Worm (Caenorhabditis elegans) whole organism, L2 larva: ENCODE results near the gene smg-4.

Source experiments
- C34F6.9 ChIP-seq: fragments of 150-350 bp; optimal IDR thresholded peaks from 2 replicates; lab custom pipeline; 2014; ENCODE audit warnings: missing biosample characterization, missing genetic modification characterization
- F13H6.1 ChIP-seq: sonication (generic microtip); optimal IDR thresholded peaks from 2 replicates; lab custom pipeline; 2016; ENCODE audit warnings: missing genetic modification characterization, missing compliant biosample characterization
- R02D3.7 ChIP-seq: fragments of 150-350 bp; optimal IDR thresholded peaks from 2 replicates; lab custom pipeline; 2014; ENCODE audit warnings: missing biosample characterization, missing genetic modification characterization
- Y55F3AM.14 ChIP-seq: fragments of 200-800 bp; sonication (Bioruptor generic); optimal IDR thresholded peaks from 2 replicates; lab custom pipeline; 2018; ENCODE audit warnings: mild to moderate bottlenecking, missing genetic modification characterization, missing compliant biosample characterization
- ZK546.5 ChIP-seq: sonication (generic microtip); optimal IDR thresholded peaks from 2 replicates; lab custom pipeline; 2017; ENCODE audit warnings: missing biosample characterization, missing genetic modification characterization
- alr-1 ChIP-seq: fragments of 150-350 bp; optimal IDR thresholded peaks from 2 replicates; lab custom pipeline; 2014; ENCODE audit warnings: missing biosample characterization, missing genetic modification characterization
- aly-2 ChIP-seq: fragments of 150-350 bp; optimal IDR thresholded peaks from 2 replicates; lab custom pipeline; 2014; ENCODE audit warnings: missing biosample characterization, missing genetic modification characterization
- ama-1 ChIP-seq: fragments of 150-350 bp; optimal IDR thresholded peaks from 2 replicates; lab custom pipeline; 2018; ENCODE audit warnings: inconsistent platforms
- blmp-1 ChIP-seq: sonication (generic microtip); optimal IDR thresholded peaks from 2 replicates; lab custom pipeline; 2017; ENCODE audit warnings: missing genetic modification characterization, mild to moderate bottlenecking, missing compliant biosample characterization, antibody characterized with exemption, moderate library complexity; ENCODE audit not compliant: insufficient read depth
- ceh-16 ChIP-seq: fragments of 150-350 bp; optimal IDR thresholded peaks from 2 replicates; lab custom pipeline; 2014; ENCODE audit warnings: missing biosample characterization, missing genetic modification characterization
- ceh-82 ChIP-seq: fragments of 150-350 bp; optimal IDR thresholded peaks from 2 replicates; lab custom pipeline; 2014; ENCODE audit warnings: missing biosample characterization, missing genetic modification characterization
- crh-2 ChIP-seq: sonication (generic microtip); optimal IDR thresholded peaks from 2 replicates; lab custom pipeline; 2017; ENCODE audit warnings: missing biosample characterization, missing genetic modification characterization
- dmd-4 ChIP-seq: sonication (generic microtip); optimal IDR thresholded peaks from 2 replicates; lab custom pipeline; 2017; ENCODE audit warnings: missing biosample characterization, missing genetic modification characterization
- egl-27 ChIP-seq: sonication (generic microtip); optimal IDR thresholded peaks from 3 replicates; lab custom pipeline; 2017; ENCODE audit warnings: missing biosample characterization, missing genetic modification reagents, missing genetic modification characterization
- elt-1 ChIP-seq: fragments of 150-350 bp; optimal IDR thresholded peaks from 2 replicates; lab custom pipeline; 2014; ENCODE audit warnings: missing biosample characterization, missing genetic modification characterization
- elt-3 ChIP-seq: sonication (generic microtip); optimal IDR thresholded peaks from 2 replicates; lab custom pipeline; 2017; ENCODE audit warnings: missing biosample characterization, missing genetic modification characterization
- fos-1 ChIP-seq: fragments of 150-350 bp; optimal IDR thresholded peaks from 2 replicates; lab custom pipeline; 2014; ENCODE audit warnings: missing biosample characterization, missing genetic modification characterization
- gmeb-1 ChIP-seq: fragments of 150-350 bp; optimal IDR thresholded peaks from 2 replicates; lab custom pipeline; 2014; ENCODE audit warnings: missing biosample characterization, missing genetic modification characterization
- lin-11 ChIP-seq: fragments of 150-350 bp; sonication (generic microtip); optimal IDR thresholded peaks from 2 replicates; lab custom pipeline; 2014; ENCODE audit warnings: missing biosample characterization, missing genetic modification characterization, inconsistent platforms, mixed read lengths
- lin-13 ChIP-seq: fragments of 150-350 bp; optimal IDR thresholded peaks from 2 replicates; lab custom pipeline; 2014; ENCODE audit warnings: missing biosample characterization, missing genetic modification reagents, missing genetic modification characterization
- lin-39 ChIP-seq: fragments of 150-350 bp; optimal IDR thresholded peaks from 2 replicates; lab custom pipeline; 2014; ENCODE audit warnings: missing biosample characterization, missing genetic modification reagents, missing genetic modification characterization
- lsy-2 ChIP-seq, 2 experiments: fragments of 150-350 bp in 1 of 2; sonication (generic microtip) in 1 of 2; optimal IDR thresholded peaks; 2 replicates each; lab custom pipeline; 2014 to 2017; ENCODE audit warnings: missing biosample characterization in 2 of 2, missing genetic modification characterization in 2 of 2
- mab-5 ChIP-seq: fragments of 150-350 bp; optimal IDR thresholded peaks from 2 replicates; lab custom pipeline; 2014; ENCODE audit warnings: missing biosample characterization, missing genetic modification characterization
- mbf-1 ChIP-seq: sonication (generic microtip); optimal IDR thresholded peaks from 2 replicates; lab custom pipeline; 2017; ENCODE audit warnings: missing biosample characterization, missing genetic modification characterization
- mdl-1 ChIP-seq, 2 experiments: fragments of 150-350 bp in 1 of 2; sonication (generic microtip) in 1 of 2; optimal IDR thresholded peaks; 2 replicates each; lab custom pipeline; 2017; ENCODE audit warnings: missing biosample characterization in 2 of 2, missing genetic modification characterization in 2 of 2
- nhr-10 ChIP-seq: sonication (generic microtip); optimal IDR thresholded peaks from 2 replicates; lab custom pipeline; 2017; ENCODE audit warnings: missing biosample characterization, missing genetic modification characterization
- nhr-11 ChIP-seq: fragments of 150-350 bp; optimal IDR thresholded peaks from 2 replicates; lab custom pipeline; 2014; ENCODE audit warnings: missing biosample characterization, missing genetic modification characterization
- nhr-12 ChIP-seq: fragments of 150-350 bp; optimal IDR thresholded peaks from 2 replicates; lab custom pipeline; 2014; ENCODE audit warnings: missing biosample characterization, missing genetic modification characterization
- nhr-129 ChIP-seq: fragments of 150-350 bp; optimal IDR thresholded peaks from 2 replicates; lab custom pipeline; 2014; ENCODE audit warnings: missing biosample characterization, missing genetic modification characterization
- nhr-21 ChIP-seq: fragments of 150-350 bp; optimal IDR thresholded peaks from 2 replicates; lab custom pipeline; 2014; ENCODE audit warnings: missing biosample characterization, missing genetic modification characterization
- nhr-23 ChIP-seq: fragments of 150-350 bp; optimal IDR thresholded peaks from 2 replicates; lab custom pipeline; 2014; ENCODE audit warnings: missing biosample characterization, missing genetic modification reagents, missing genetic modification characterization
- nhr-237 ChIP-seq: fragments of 150-350 bp; optimal IDR thresholded peaks from 2 replicates; lab custom pipeline; 2014; ENCODE audit warnings: missing biosample characterization, missing genetic modification characterization
- nhr-25 ChIP-seq: fragments of 150-350 bp; sonication (generic microtip); optimal IDR thresholded peaks from 3 replicates; lab custom pipeline; 2014; ENCODE audit warnings: missing biosample characterization, missing genetic modification characterization
- nhr-6 ChIP-seq: fragments of 150-350 bp; optimal IDR thresholded peaks from 2 replicates; lab custom pipeline; 2014; ENCODE audit warnings: missing biosample characterization, missing genetic modification characterization
- nhr-77 ChIP-seq: fragments of 150-350 bp; optimal IDR thresholded peaks from 2 replicates; lab custom pipeline; 2014; ENCODE audit warnings: missing biosample characterization, missing genetic modification characterization
- peb-1 ChIP-seq: fragments of 150-350 bp; optimal IDR thresholded peaks from 2 replicates; lab custom pipeline; 2014; ENCODE audit warnings: missing biosample characterization, missing genetic modification characterization
- sem-4 ChIP-seq: fragments of 150-350 bp; optimal IDR thresholded peaks from 2 replicates; lab custom pipeline; 2014; ENCODE audit warnings: missing biosample characterization, missing genetic modification reagents, missing genetic modification characterization
- skn-1 ChIP-seq: sonication (generic microtip); optimal IDR thresholded peaks from 2 replicates; lab custom pipeline; 2017; ENCODE audit warnings: missing biosample characterization, missing genetic modification characterization
- sma-3 ChIP-seq: sonication (generic microtip); optimal IDR thresholded peaks from 2 replicates; lab custom pipeline; 2016; ENCODE audit warnings: missing genetic modification reagents, missing genetic modification characterization, missing compliant biosample characterization
- sma-9 ChIP-seq, 2 experiments: fragments of 150-350 bp in 1 of 2; sonication (generic microtip) in 1 of 2; optimal IDR thresholded peaks; 2 replicates each; lab custom pipeline; 2014 to 2016; ENCODE audit warnings: missing genetic modification characterization in 2 of 2, mild to moderate bottlenecking in 1 of 2, missing biosample characterization in 1 of 2, missing compliant biosample characterization in 1 of 2, missing genetic modification reagents in 1 of 2, moderate library complexity in 1 of 2
- snpc-4 ChIP-seq: fragments of 150-350 bp; optimal IDR thresholded peaks from 2 replicates; lab custom pipeline; 2014; ENCODE audit warnings: missing biosample characterization, missing genetic modification characterization
- unc-39 ChIP-seq: fragments of 150-350 bp; optimal IDR thresholded peaks from 2 replicates; lab custom pipeline; 2014; ENCODE audit warnings: missing biosample characterization, missing genetic modification characterization
- unc-55 ChIP-seq: fragments of 150-350 bp; sonication (generic microtip); optimal IDR thresholded peaks from 3 replicates; lab custom pipeline; 2014; ENCODE audit warnings: missing biosample characterization, missing genetic modification reagents, missing genetic modification characterization
- unc-62 ChIP-seq: fragments of 150-350 bp; optimal IDR thresholded peaks from 2 replicates; lab custom pipeline; 2014; ENCODE audit warnings: missing biosample characterization, missing genetic modification reagents, missing genetic modification characterization
- zag-1 ChIP-seq: fragments of 150-350 bp; optimal IDR thresholded peaks from 2 replicates; lab custom pipeline; 2014; ENCODE audit warnings: missing biosample characterization, missing genetic modification characterization
- ztf-1 ChIP-seq: fragments of 200-800 bp; sonication (Bioruptor generic); conservative IDR thresholded peaks from 2 replicates; pipeline ENCODE4 v1.3.6; 2022; ENCODE audit warnings: missing genetic modification characterization, missing compliant biosample characterization
- ztf-11 ChIP-seq: sonication (generic microtip); optimal IDR thresholded peaks from 2 replicates; lab custom pipeline; 2017; ENCODE audit warnings: missing biosample characterization, missing genetic modification characterization
- ztf-4 ChIP-seq: fragments of 150-350 bp; optimal IDR thresholded peaks from 2 replicates; lab custom pipeline; 2014; ENCODE audit warnings: missing biosample characterization, missing genetic modification characterization

The smg-4 gene

ce11 chrV:9731852-9732251, 45.7 kb downstream of the smg-4 start (continued):
- TF ChIP-seq unc-62 (no peak), lsy-2 (tag; optimal IDR thresholded peaks at IDR 0.05; lab: Kevin White, UChicago) (no peak), lin-39 (no peak), unc-39 (tag; lab: Kevin White, UChicago) (no peak), nhr-23 (no peak), lin-13 (no peak)

- peak; percentile 94 for TF ChIP-seq ztf-4 (tag; lab: Kevin White, UChicago)
- TF ChIP-seq gmeb-1 (tag; lab: Kevin White, UChicago) = peak; percentile 68
- peak; percentile 90 for TF ChIP-seq Y55F3AM.14 (GFP tag; lab: Kevin White, UChicago)
- TF ChIP-seq mdl-1 (tag; optimal IDR thresholded peaks at IDR 0.05; lab: Kevin White, UChicago) = peak; percentile 90 to 98
- TF ChIP-seq ZK546.5 = peak; percentile 61
- TF ChIP-seq nhr-11 (tag; lab: Kevin White, UChicago) = peak; percentile 77
- TF ChIP-seq C34F6.9 (tag; lab: Kevin White, UChicago) = peak; percentile 96
- TF ChIP-seq nhr-129 (tag; lab: Kevin White, UChicago) = peak; percentile 98
- TF ChIP-seq elt-1 (tag; lab: Kevin White, UChicago) = no peak
- TF ChIP-seq ceh-16 (tag; lab: Kevin White, UChicago) = peak; percentile 91
- no peak for TF ChIP-seq nhr-23
- peak; percentile 96 for TF ChIP-seq nhr-21
- TF ChIP-seq unc-62 = no peak
- peak; percentile 95 for TF ChIP-seq unc-55
- no peak for TF ChIP-seq R02D3.7 (tag; lab: Kevin White, UChicago)
- no peak for TF ChIP-seq nhr-77 (tag; lab: Kevin White, UChicago)
- TF ChIP-seq ztf-11 = peak; percentile 39
- TF ChIP-seq egl-27 (tag; lab: Kevin White, UChicago) = peak; percentile 85
- TF ChIP-seq sem-4 (tag; lab: Kevin White, UChicago) = peak; percentile 61
- TF ChIP-seq mab-5 (tag; lab: Kevin White, UChicago) = peak; percentile 76
- no peak for TF ChIP-seq dmd-4 (tag; lab: Kevin White, UChicago)
- TF ChIP-seq lin-13 = peak; percentile 88
- peak; percentile 93 for TF ChIP-seq sma-3 (GFP tag; lab: Kevin White, UChicago)
- TF ChIP-seq alr-1 (tag; lab: Kevin White, UChicago) = no peak
- peak; percentile 93 for TF ChIP-seq nhr-25
- TF ChIP-seq ztf-1 (GFP tag; lab: Robert Waterston, UW) = 0 out of 2 replicates have a peak, but pooled peaks have one; percentile 63
- peak; percentile 69 for TF ChIP-seq unc-39 (tag; lab: Kevin White, UChicago)
- TF ChIP-seq crh-2 = peak; percentile 98
- peak; percentile 80 for TF ChIP-seq lin-39
- TF ChIP-seq lsy-2 (tag; optimal IDR thresholded peaks at IDR 0.05; lab: Kevin White, UChicago) = peak; percentile 90 to 98
- no peak for TF ChIP-seq aly-2 (tag; lab: Kevin White, UChicago)
- peak; percentile 79 for TF ChIP-seq snpc-4 (tag; lab: Kevin White, UChicago)
- TF ChIP-seq skn-1 = peak; percentile 55
- TF ChIP-seq blmp-1 = peak; percentile 76
- peak; percentile 90 for TF ChIP-seq sma-9 (GFP tag; optimal IDR thresholded peaks at IDR 0.05; lab: Kevin White, UChicago)
- no peak for TF ChIP-seq sma-9 (tag; optimal IDR thresholded peaks at IDR 0.05; lab: Kevin White, UChicago)
- TF ChIP-seq ama-1 (lab: Kevin White, UChicago) = peak; percentile 99
- no peak for TF ChIP-seq nhr-237 (tag; lab: Kevin White, UChicago)
- peak; percentile 23 for TF ChIP-seq nhr-10 (tag; lab: Kevin White, UChicago)
- no peak for TF ChIP-seq elt-3 (tag; lab: Kevin White, UChicago)
- peak; percentile 98 for TF ChIP-seq F13H6.1
- peak; percentile 93 for TF ChIP-seq zag-1 (tag; lab: Kevin White, UChicago)
- TF ChIP-seq nhr-12 (tag; lab: Kevin White, UChicago) = no peak
- TF ChIP-seq lin-11 = peak; percentile 98
- TF ChIP-seq peb-1 (tag; lab: Kevin White, UChicago) = no peak
- TF ChIP-seq fos-1 (tag; lab: Kevin White, UChicago) = peak; percentile 97
- TF ChIP-seq mbf-1 = no peak
- TF ChIP-seq nhr-6 (tag; lab: Kevin White, UChicago) = peak; percentile 77
- TF ChIP-seq ceh-82 = no peak
Measured at ce11 chrV:9730743-9731706, 46.5 kb downstream of the smg-4 start.
